Worm (Caenorhabditis elegans): ENCODE results near the gene F10D7.11.

ce11 chrX:17403058-17403457 lies 40.4 kb downstream of the F10D7.11 start:
- no peak for TF ChIP-seq nhr-237 (tag; optimal IDR thresholded peaks at IDR 0.05)
- no peak for TF ChIP-seq elt-1 (tag; optimal IDR thresholded peaks at IDR 0.05)
- TF ChIP-seq ama-1 (optimal IDR thresholded peaks at IDR 0.05), result no peak
- TF ChIP-seq aly-2 (tag; optimal IDR thresholded peaks at IDR 0.05), result no peak
- TF ChIP-seq nhr-6 (tag; optimal IDR thresholded peaks at IDR 0.05), result no peak
- TF ChIP-seq nhr-11 (tag; optimal IDR thresholded peaks at IDR 0.05), result no peak
- TF ChIP-seq unc-39 (tag; optimal IDR thresholded peaks at IDR 0.05), result no peak
- no peak for TF ChIP-seq ztf-4 (tag; optimal IDR thresholded peaks at IDR 0.05)
- TF ChIP-seq unc-62 (GFP tag; optimal IDR thresholded peaks at IDR 0.05), result no peak
